Fruit fly (Drosophila melanogaster): Measurements from ENCODE around the gene CG12301.

- TF ChIP-seq CG34406 (GFP tag; optimal IDR thresholded peaks at IDR 0.05) = peak; percentile 0
- TF ChIP-seq fkh (GFP tag; optimal IDR thresholded peaks at IDR 0.05) = peak; percentile 57
- peak; percentile 69 for TF ChIP-seq CG7368 (GFP tag; optimal IDR thresholded peaks at IDR 0.05)
- peak; percentile 42 for TF ChIP-seq CG3032 (tag; optimal IDR thresholded peaks at IDR 0.05)
- peak; percentile 77 for TF ChIP-seq Met (GFP tag; optimal IDR thresholded peaks at IDR 0.05)
- TF ChIP-seq CG6276 (GFP tag; optimal IDR thresholded peaks at IDR 0.05) = no peak
- TF ChIP-seq fd59A (GFP tag; optimal IDR thresholded peaks at IDR 0.05) = peak; percentile 32
- peak; percentile 85 for TF ChIP-seq Eip78C (GFP tag)
- peak; percentile 87 for TF ChIP-seq cyc (GFP tag; optimal IDR thresholded peaks at IDR 0.05)
Measured at dm6 chr3L:15619626-15620247, 39.1 kb downstream of the CG12301 start, which contains the start of gene Phs.

Data from whole organism, prepupa.